Worm (Caenorhabditis elegans) whole organism, young adult: ENCODE measurements around the gene natb-1.

Experiments
- B0019.2 ChIP-seq: fragments of 200-800 bp; sonication (Bioruptor generic); conservative IDR thresholded peaks from 2 replicates; pipeline ENCODE4 v1.3.6; 2022; ENCODE audit warnings: missing genetic modification reagents, missing genetic modification characterization, missing compliant biosample characterization
- aptf-3 ChIP-seq: fragments of 200-800 bp; sonication (Bioruptor generic); IDR thresholded peaks from 2 replicates; pipeline ENCODE4 v1.3.6; 2022; ENCODE audit warnings: missing genetic modification characterization, missing compliant biosample characterization
- ceh-79 ChIP-seq: sonication (generic microtip); optimal IDR thresholded peaks from 2 replicates; lab custom pipeline; 2017; ENCODE audit warnings: mild to moderate bottlenecking, missing genetic modification characterization, missing compliant biosample characterization
- mcd-1 ChIP-seq: fragments of 200-800 bp; sonication (Bioruptor generic); IDR thresholded peaks from 2 replicates; pipeline ENCODE4 v1.3.6; 2022; ENCODE audit warnings: missing genetic modification reagents, missing genetic modification characterization, missing compliant biosample characterization
- nhr-120 ChIP-seq: fragments of 200-800 bp; sonication (Bioruptor generic); IDR thresholded peaks from 2 replicates; pipeline ENCODE4 v1.3.6; 2022; ENCODE audit warnings: missing genetic modification characterization, missing compliant biosample characterization
- snpc-1.3 ChIP-seq: sonication (generic microtip); optimal IDR thresholded peaks from 2 replicates; lab custom pipeline; 2017; ENCODE audit warnings: missing genetic modification characterization, mild to moderate bottlenecking, missing compliant biosample characterization, antibody characterized with exemption, moderate library complexity, missing genotype, missing genetic modification reagents; ENCODE audit not compliant: insufficient read depth
- snpc-4 ChIP-seq, 5 experiments: fragments of 150-350 bp in 1 of 5; sonication (generic microtip) in 4 of 5; optimal IDR thresholded peaks; 2 replicates each; lab custom pipeline; 2014 to 2018; ENCODE audit warnings: missing genetic modification characterization in 5 of 5, missing biosample characterization in 3 of 5, antibody characterized with exemption in 2 of 5, mild to moderate bottlenecking in 2 of 5, missing compliant biosample characterization in 2 of 5, missing genotype in 2 of 5, moderate library complexity in 2 of 5, missing genetic modification reagents in 1 of 5
- ztf-25 ChIP-seq: fragments of 200-800 bp; sonication (Bioruptor generic); IDR thresholded peaks from 2 replicates; pipeline ENCODE4 v1.3.6; 2022; ENCODE audit warnings: missing genetic modification reagents, missing genetic modification characterization, missing compliant biosample characterization

- no peak for TF ChIP-seq snpc-4 (GFP tag; optimal IDR thresholded peaks at IDR 0.05; lab: Kevin White, UChicago)
- TF ChIP-seq snpc-4 (tag; optimal IDR thresholded peaks at IDR 0.05; lab: Kevin White, UChicago): no peak
- TF ChIP-seq aptf-3 (GFP tag; lab: Robert Waterston, UW): no peak
- no peak for TF ChIP-seq nhr-120 (GFP tag; lab: Robert Waterston, UW)
- TF ChIP-seq ceh-79 (tag; lab: Kevin White, UChicago): no peak
- no peak for TF ChIP-seq snpc-1.3
- no peak for TF ChIP-seq ztf-25
- TF ChIP-seq mcd-1: no peak
- TF ChIP-seq B0019.2 (GFP tag; lab: Robert Waterston, UW): no peak
Measured at ce11 chrV:7977701-7978461, 5.3 kb downstream of the natb-1 start, which contains the start of gene let-413.
